Fruit fly (Drosophila melanogaster): ENCODE measurements around the gene CG9500.
A peak's percentile ranks its signal among the peaks of the same experiment; 100 is the strongest.

CG9500 gene

dm6 chr2L:6323536-6324385 lies 34.4 kb downstream of the CG9500 start, which contains the start of gene PDZ-GEF (continued):
- TF ChIP-seq CG33557 (GFP tag; optimal IDR thresholded peaks at IDR 0.05) (no peak), Rfx (GFP tag; IDR thresholded peaks at IDR 0.05) (peak; percentile 78), chinmo (GFP tag; IDR thresholded peaks at IDR 0.05; ENCODE audit: partially characterized antibody) (no peak), exex (tag; optimal IDR thresholded peaks at IDR 0.05) (no peak), CG1647 (GFP tag; optimal IDR thresholded peaks at IDR 0.05) (no peak), nau (GFP tag; optimal IDR thresholded peaks at IDR 0.05) (no peak), CG14965 (GFP tag; optimal IDR thresholded peaks at IDR 0.05; ENCODE audit: borderline replicate concordance) (peak; percentile 23), CG34224 (GFP tag; IDR thresholded peaks at IDR 0.05; ENCODE audit: partially characterized antibody) (no peak; the same call in 2 of the 3 replicates), Chrac-16 (GFP tag; optimal IDR thresholded peaks at IDR 0.05) (peak; percentile 68), CG15479 (GFP tag; optimal IDR thresholded peaks at IDR 0.05) (peak; percentile 87), CG17359 (tag; optimal IDR thresholded peaks at IDR 0.05) (no peak), gsb (GFP tag; IDR thresholded peaks at IDR 0.05) (0 out of 2 replicates have a peak, but pooled peaks have one; percentile 32), TFAM (GFP tag; optimal IDR thresholded peaks at IDR 0.05) (no peak), sim (GFP tag; IDR thresholded peaks at IDR 0.05) (no peak), insv (GFP tag; optimal IDR thresholded peaks at IDR 0.05) (peak in 1 of 2 experiments; percentile 72), amos (GFP tag; IDR thresholded peaks at IDR 0.05; ENCODE audit: partially characterized antibody) (peak; percentile 65), sna (GFP tag; IDR thresholded peaks at IDR 0.05; ENCODE audit: partially characterized antibody) (peak; percentile 57; the same call in 1 of the 2 replicates), Nf-YB (GFP tag; optimal IDR thresholded peaks at IDR 0.05) (no peak), CG7556 (GFP tag; optimal IDR thresholded peaks at IDR 0.05) (no peak), NFAT (GFP tag; IDR thresholded peaks at IDR 0.05) (peak; percentile 44; the same call in 1 of the 2 replicates), lab (GFP tag; optimal IDR thresholded peaks at IDR 0.05) (no peak), CG10209 (GFP tag; optimal IDR thresholded peaks at IDR 0.05) (peak; percentile 19), CG12942 (GFP tag; optimal IDR thresholded peaks at IDR 0.05) (peak; percentile 27), Hmx (GFP tag; optimal IDR thresholded peaks at IDR 0.05) (no peak), tup (GFP tag; optimal IDR thresholded peaks at IDR 0.05) (no peak), CG2875 (GFP tag; optimal IDR thresholded peaks at IDR 0.05) (no peak), ind (GFP tag; optimal IDR thresholded peaks at IDR 0.05) (peak; percentile 31), toy (GFP tag; IDR thresholded peaks at IDR 0.05) (no peak), mirr (GFP tag; optimal IDR thresholded peaks at IDR 0.05) (no peak), cg (GFP tag; optimal IDR thresholded peaks at IDR 0.05) (peak; percentile 99), lilli (GFP tag; optimal IDR thresholded peaks at IDR 0.05) (peak; percentile 65), maf-S (GFP tag; optimal IDR thresholded peaks at IDR 0.05) (peak; percentile 20), CG16815 (GFP tag; optimal IDR thresholded peaks at IDR 0.05) (no peak), CG11456 (GFP tag; IDR thresholded peaks at IDR 0.05) (peak; percentile 90), salm (tag; optimal IDR thresholded peaks at IDR 0.05) (no peak), stwl (tag; optimal IDR thresholded peaks at IDR 0.05) (peak; percentile 92), CG10147 (GFP tag; optimal IDR thresholded peaks at IDR 0.05) (no peak), CG9932 (GFP tag; IDR thresholded peaks at IDR 0.05) (peak; percentile 50), CG18764 (GFP tag; optimal IDR thresholded peaks at IDR 0.05) (peak; percentile 7), Med (GFP tag) (peak; percentile 96), CG14441 (GFP tag; IDR thresholded peaks at IDR 0.05) (peak; percentile 53), HLHmδ (GFP tag; optimal IDR thresholded peaks at IDR 0.05) (no peak), seq (GFP tag; IDR thresholded peaks at IDR 0.05) (no peak), CG18262 (tag; optimal IDR thresholded peaks at IDR 0.05) (peak; percentile 50), fru (optimal IDR thresholded peaks at IDR 0.05) (no peak), ase (GFP tag; IDR thresholded peaks at IDR 0.05) (peak; percentile 27; the same call in 1 of the 3 replicates), crol (GFP tag; IDR thresholded peaks at IDR 0.05) (no peak), D19B (GFP tag; optimal IDR thresholded peaks at IDR 0.05) (no peak)

Measured in whole organism, embryonic.